Fruit fly (Drosophila melanogaster) whole organism, larva: Measurements from ENCODE around the gene CG4364.

Experiments
- noc ChIP-seq: fragments of 200-800 bp; sonication (Bioruptor generic); optimal IDR thresholded peaks from 3 replicates; lab custom pipeline; 2019; ENCODE audit warnings: missing biosample characterization, mild to moderate bottlenecking, missing genetic modification characterization, moderate library complexity

CG4364 gene

DNA sequence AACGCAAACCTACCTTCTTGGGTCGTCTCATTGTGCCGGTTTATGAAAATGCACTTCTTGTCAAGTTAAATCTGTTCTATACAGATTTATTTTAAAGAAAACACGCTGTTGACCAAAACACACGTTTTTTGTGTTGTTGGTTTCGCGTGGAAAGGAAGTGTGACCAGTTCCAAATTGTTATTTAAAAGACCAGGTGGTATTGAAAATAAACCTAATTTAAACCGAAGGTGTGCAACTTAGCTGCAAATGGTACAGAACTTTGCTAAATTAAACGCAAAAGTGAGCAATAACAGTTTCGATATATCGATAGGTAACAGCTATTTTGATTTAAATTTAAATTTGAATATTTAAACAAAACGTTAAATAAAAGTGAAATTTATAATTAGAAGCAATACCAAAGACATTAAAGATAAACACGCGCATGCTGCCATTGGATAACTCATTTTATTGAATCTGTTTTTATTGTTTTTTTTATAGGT, at the start of gene CG4364:
Gene CG4364 (minus strand): TSS at position 165 of the 479 bp plus-strand sequence.
- TF ChIP-seq noc (tag; lab: Kevin White, UChicago), result no peak

DNA sequence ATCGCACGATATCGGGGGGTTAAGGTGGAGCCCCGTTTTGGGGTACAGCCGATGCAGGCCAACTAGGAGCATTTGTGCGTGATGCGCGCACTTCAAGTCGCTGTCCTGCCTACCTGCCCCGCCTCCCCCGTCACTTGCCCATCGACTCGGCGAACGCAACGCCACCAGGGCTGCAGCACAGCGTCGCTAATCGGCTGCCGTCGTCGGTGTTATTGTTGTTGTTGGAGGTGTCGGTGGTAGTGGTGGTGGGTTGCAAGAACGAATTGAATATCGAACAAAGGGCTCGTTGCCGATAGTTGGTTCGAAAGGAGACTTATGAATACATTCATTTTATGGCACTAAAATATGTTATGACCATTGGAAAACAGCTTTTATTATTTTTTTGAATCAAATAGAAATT, 47.8 kb upstream of the CG4364 start:
- no peak for TF ChIP-seq noc (tag; lab: Kevin White, UChicago)

DNA sequence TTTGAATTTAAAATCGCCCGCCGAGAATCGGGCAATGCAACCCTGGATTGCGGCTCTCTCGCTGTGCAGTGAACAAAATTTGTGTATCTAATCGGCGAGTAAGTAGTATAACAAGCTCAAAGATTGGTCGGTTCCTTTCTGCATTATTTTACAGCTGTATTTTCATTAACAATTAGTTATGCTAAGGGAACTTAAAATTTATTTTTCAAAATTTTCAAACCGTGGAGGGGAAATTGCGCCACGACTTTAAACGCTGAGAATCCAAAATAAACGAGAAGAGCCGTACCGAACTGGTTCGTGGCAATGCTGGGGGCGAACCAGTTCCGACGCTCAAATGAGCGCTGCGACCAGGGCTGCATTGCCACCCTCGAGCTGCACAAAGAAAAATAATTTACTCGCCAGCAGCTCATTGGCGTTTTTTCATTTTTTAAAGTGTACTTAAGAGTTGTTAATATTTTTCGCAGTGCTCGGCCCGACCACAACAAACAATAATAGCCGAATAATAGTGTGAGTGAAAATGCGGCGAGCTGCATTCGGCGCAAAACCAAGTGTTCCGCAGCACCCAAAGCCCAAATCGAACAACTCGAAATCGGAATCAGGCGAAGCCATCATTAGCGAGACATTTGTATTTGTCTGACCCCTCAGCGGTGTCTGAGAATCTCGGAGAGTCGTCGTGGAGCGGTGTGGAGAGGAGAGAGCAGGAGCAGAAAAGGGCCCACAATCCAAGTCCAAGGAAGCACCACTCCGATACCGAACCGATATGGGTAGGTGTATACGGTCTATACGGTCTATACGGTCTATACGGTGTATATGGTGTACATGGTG, 47.1 kb upstream of the CG4364 start, which contains the start of gene zf30C:
Gene zf30C (plus strand): TSS at position 353 of the 825 bp plus-strand sequence.
- TF ChIP-seq noc (tag; lab: Kevin White, UChicago), result peak; percentile 61

DNA sequence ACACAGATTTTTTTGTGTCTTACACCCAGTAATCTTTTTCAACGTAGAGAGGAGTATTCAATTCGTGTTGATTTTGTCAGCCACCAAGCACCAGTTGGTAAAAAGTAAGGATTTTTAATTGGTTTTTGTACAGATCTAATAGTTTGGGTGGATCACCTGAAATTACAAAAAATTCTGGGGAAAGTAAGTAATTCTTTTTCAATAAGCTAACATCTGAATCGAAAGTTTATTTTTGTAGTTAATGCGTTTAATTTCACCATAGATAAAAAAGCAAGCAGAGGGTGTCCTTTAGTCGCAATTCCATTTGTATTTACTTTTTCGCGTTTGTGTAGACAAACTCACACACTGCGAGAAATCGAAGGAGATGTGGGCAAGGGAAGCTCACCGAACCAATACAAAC, 43.7 kb upstream of the CG4364 start:
- no peak for TF ChIP-seq noc (tag; lab: Kevin White, UChicago)

DNA sequence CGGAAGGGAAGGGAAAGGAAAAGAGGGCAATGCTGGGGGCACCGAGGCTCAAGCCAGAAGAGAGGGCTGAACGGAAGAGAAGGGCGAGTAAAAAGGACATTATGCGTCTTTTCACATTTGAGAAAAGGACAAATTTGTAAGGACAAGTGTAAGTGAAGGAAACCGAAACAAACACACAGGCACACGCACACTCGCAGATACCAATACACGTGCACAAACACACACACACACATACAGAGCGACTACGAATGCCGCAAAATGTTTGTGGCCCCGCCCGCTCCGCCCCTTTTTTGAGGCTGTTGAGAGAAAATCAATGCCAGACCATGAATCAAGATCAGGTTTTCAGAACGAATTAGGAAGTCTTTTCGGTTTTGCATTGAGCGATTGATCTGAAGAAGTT, 42.3 kb upstream of the CG4364 start:
- TF ChIP-seq noc (tag; lab: Kevin White, UChicago), result no peak

DNA sequence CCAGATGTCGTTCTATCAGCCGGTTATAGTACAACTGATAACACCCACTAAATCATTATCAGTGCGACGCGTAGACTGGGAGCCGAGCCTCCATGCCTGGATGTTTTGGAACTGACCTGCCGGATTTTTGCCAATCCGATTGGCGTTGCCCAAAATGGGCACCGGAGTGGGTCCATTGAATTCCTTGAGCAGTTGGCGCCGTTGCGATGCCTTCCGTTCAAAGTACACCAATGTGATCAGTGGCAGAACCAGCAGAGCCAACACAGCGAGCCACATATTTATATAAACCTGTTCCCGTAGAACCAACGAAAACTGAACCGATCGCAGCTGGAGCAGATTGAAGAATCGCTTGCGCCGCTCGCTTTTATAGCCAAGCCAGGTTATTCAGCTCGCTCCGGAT, 38.7 kb upstream of the CG4364 start, which contains the start of gene Cyp4e3:
Gene Cyp4e3 (minus strand): TSS at position 327 of the 400 bp plus-strand sequence.
- TF ChIP-seq noc (tag; lab: Kevin White, UChicago), result no peak

DNA sequence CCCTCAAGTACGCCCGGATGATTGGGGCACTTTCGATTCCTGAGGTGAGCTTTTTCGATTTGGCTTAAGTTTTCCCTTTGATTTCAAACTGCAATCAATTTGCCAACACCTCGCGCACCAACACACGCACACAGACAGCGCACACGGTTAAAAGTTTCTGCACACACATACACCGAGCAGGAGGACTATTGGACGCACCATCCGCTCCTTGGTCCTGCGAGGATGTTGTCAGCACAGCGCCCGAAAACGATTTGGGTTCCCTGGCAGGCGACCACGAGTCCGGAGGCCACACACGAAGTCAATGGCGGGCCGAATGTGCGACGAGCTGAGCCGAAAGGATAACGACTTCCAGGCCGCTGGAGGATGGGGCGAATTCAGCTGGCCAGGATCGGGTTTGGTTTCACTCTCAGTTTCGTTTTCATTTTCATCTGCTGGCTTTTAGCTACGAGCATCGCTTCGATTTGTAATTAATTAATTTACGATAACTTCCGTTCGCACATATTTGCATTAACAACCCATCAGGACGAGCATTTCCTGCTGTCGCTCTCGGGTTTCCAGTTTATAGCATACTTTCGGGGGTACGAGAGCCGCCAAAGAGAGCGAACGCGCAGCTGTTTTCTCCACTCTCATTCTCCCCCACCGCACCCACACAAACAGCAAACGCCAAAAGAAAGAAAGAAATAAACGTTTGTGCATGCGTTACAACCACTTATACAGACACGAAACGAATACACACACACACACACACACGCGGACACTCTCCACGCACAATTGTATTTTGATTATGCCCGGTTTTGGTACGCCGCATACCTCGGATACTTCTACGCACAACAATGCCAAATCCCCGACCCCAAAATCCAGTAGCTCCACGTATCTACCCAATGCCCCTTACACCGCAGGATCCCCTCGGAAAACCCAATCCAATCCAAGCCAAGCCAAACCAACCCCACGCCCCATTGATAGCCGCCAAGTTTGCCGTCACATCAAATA, 35.5 kb upstream of the CG4364 start, which contains the start of gene Nckx30C:
Gene Nckx30C (minus strand): TSS at position 260 of the 990 bp plus-strand sequence.
- TF ChIP-seq noc (tag; lab: Kevin White, UChicago), result no peak

DNA sequence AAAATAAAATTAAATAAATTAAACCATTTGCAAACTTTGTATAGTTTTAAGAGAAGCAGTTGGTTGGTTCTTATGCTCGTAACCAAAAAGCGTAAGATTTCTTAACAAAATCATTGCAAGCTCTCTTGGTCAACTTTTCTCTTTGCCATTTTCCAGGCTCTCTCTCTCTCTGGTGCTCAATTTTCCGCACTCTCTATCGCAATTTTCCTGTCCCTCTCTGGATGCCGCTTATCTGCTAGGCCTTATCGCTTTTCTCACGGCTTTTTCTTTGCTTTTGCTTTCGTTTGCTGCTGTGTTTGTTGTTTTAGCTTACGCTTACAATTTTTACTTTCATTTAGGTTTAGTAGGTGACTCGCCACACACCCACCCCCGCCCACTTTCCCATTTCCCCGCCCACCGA, 33.6 kb upstream of the CG4364 start:
- no peak for TF ChIP-seq noc (tag; lab: Kevin White, UChicago)

DNA sequence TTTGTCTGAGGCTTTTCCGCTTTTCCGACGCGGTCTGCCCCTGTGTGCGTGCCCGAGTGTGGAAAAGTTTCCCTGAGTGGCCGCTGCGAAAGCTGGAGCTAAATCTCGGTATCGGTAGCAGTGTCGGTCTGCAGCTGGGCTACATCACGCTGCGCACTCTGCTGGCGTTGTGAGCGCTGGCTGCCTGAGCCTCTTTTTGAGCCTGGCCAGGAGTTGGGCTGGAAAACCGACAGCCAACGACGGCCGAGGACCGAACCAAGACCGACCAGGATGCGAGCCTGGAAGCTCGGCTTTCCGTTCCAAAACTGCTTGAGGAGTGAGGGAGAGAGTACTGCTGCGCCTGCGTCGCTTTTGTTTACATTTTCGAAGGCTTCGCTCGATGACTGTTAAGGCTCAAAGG, 32.8 kb upstream of the CG4364 start:
- no peak for TF ChIP-seq noc (tag; lab: Kevin White, UChicago)

DNA sequence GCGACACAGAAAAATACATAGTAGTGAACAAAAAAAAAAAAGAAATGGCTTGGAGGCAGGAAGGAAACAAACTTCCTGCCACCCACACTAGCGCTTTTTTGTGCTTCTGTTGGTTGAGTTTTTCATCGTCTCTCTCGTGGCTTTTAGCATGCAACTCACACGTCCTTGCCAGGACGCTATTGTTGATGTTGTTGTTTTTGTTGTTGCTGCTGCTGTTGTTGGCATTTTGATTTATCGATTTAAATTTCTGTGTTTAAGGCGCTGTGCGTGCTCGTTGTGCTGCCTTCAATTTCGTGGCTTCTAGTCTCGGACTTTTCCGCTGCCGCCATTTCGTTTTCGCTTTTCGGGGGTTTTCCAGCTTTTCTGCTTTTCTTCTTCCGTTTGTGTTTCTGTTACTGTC, 28.6 kb upstream of the CG4364 start:
- no peak for TF ChIP-seq noc (tag; lab: Kevin White, UChicago)

DNA sequence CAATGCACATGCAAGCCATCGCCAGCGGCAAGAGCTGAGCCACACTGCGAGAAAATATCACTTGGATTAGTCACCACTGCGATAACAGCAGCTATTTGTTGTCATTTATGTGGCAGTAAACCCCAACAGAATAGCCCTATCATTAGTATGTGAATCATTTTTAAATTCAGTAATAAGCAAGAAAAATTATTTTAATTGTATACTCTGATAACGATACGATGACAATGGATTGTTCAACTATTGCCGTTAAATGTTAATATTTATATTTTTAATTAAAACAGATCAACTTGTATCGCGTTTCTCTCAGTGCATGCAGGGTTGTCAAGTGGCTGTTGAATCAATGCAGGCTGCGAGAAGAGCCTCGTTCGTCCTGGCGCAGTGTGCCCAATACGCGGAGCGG, 26.7 kb upstream of the CG4364 start:
- no peak for TF ChIP-seq noc (tag; lab: Kevin White, UChicago)

DNA sequence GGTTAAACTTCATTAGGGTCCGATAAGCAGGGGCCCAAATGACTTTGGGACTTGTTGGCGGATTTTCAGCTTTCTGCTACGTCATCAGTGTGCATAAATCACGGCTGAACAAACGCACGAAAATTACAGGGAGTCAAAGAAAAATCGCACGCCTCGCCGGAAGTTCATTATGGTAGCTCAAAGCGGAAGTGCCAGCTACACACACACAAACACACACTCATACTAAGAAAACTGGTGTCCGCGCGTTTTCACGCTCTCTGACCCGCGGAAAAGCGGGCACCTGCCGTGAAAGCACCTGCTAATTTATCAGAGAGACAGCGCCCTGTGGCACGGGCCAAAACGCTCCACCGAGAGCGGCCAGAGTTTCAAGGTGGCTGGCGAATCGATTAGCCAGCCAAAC, 26.3 kb upstream of the CG4364 start:
- no peak for TF ChIP-seq noc (tag; lab: Kevin White, UChicago)

DNA sequence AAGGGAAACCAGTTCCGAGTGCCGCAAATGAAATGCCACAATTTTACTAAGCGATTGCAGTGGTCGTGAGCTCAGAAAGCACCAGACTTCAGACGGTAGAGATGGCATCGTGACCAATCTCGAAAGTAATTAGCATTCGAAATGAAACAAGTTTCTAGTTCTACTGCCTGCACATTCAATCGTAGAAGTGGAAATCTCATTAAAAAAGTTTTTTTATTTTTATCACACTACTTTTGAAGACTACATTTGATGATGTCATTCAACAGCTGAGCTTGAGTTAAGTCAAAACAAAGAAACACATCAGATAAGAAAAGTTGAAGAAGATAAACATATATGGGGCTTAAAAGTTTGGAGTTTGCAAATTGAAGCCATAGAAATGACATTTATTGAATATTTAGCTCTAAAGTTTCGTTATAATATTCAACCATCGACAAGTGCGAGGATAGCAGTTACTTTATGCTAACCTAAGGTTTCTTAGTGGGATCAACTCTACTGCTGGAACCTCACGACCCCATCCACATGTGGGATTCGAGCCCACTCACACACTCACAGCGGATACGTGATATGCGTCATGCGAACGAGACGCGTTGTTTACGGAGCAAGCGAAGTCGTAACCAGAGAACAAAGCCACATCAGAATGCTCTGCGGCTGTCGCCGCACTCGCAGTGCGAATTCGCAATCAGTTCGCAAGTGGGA, 25.1 kb upstream of the CG4364 start, which contains the start of gene CG13117:
Gene CG13117 (plus strand): TSS at position 646 of the 696 bp plus-strand sequence.
- no peak for TF ChIP-seq noc (tag; lab: Kevin White, UChicago)

DNA sequence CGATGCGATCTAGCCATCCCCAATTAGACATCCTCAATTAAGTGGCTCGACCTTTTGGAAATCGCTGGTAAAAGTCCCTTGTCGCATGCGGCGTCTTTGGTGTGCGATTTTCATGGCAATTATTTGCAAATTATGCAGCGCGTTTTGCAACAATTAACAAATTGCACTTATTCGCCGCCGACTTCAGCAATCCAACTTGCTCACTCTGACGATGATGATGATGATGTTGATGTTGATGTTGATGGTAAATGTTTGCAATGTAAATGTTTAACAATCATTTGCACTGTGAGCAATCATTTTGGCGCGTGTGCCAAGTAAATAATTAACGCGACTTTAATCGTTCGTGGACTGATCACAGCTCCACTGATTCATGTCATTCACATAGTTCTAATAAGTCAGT, 23.1 kb upstream of the CG4364 start:
- TF ChIP-seq noc (tag; lab: Kevin White, UChicago), result no peak

DNA sequence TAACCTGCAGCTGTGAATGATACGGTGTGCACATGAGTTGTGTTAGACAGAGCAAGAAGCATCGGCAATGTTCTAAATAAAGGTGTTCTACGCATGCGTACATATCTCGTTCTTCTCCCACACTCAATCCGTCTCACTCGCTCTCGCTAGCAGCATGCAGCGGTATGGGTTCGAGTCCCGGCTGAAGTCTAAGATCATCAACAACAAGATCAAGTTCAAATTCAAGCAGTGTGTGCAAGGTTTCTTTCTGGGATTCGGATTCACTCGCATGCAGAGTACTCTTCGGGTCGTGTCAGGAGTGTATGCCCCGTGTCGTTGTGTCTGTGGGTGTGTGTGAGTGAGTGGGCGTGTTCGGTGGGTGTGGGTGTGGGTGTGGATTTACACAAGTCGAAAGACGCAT, 20.2 kb upstream of the CG4364 start:
- no peak for TF ChIP-seq noc (tag; lab: Kevin White, UChicago)
